Worm (Caenorhabditis elegans) whole organism, late embryonic: ENCODE measurements around the gene fip-7.
"Not testable (repeated sequence)": the region's sequence is repeated elsewhere in the genome, so short reads cannot be mapped to it uniquely, and the experiment has no call there.

ENCODE experiments used
- C38D4.7 ChIP-seq: fragments of 200-800 bp; sonication (Bioruptor generic); optimal IDR thresholded peaks from 2 replicates; lab custom pipeline; 2018; ENCODE audit warnings: mild to moderate bottlenecking, missing genetic modification characterization, moderate library complexity, missing compliant biosample characterization
- K02D7.2 ChIP-seq: sonication (generic microtip); optimal IDR thresholded peaks from 2 replicates; lab custom pipeline; 2017; ENCODE audit warnings: mild to moderate bottlenecking, missing genetic modification characterization, missing compliant biosample characterization
- K09A11.1 ChIP-seq: sonication (generic microtip); optimal IDR thresholded peaks from 2 replicates; lab custom pipeline; 2017; ENCODE audit warnings: antibody characterized with exemption, mild to moderate bottlenecking, missing genetic modification characterization, missing compliant biosample characterization; ENCODE audit not compliant: insufficient read depth
- T23F11.4 ChIP-seq: fragments of 200-800 bp; sonication (Bioruptor generic); optimal IDR thresholded peaks from 2 replicates; lab custom pipeline; 2018; ENCODE audit warnings: mild to moderate bottlenecking, missing genetic modification characterization, missing compliant biosample characterization
- Y22D7AL.16 ChIP-seq: sonication (generic microtip); optimal IDR thresholded peaks from 2 replicates; lab custom pipeline; 2016; ENCODE audit warnings: missing genetic modification characterization, missing compliant biosample characterization
- ahr-1 ChIP-seq: sonication (generic microtip); optimal IDR thresholded peaks from 2 replicates; lab custom pipeline; 2016; ENCODE audit warnings: missing genetic modification characterization, missing compliant biosample characterization
- ceh-14 ChIP-seq: sonication (generic microtip); optimal IDR thresholded peaks from 2 replicates; lab custom pipeline; 2016; ENCODE audit warnings: missing genotype, missing genetic modification characterization, missing compliant biosample characterization
- ceh-18 ChIP-seq: sonication (generic microtip); optimal IDR thresholded peaks from 2 replicates; lab custom pipeline; 2016; ENCODE audit warnings: missing genetic modification characterization, missing compliant biosample characterization
- ceh-2 ChIP-seq: sonication (generic microtip); optimal IDR thresholded peaks from 2 replicates; lab custom pipeline; 2016; ENCODE audit warnings: missing genotype, missing genetic modification characterization, missing compliant biosample characterization
- ceh-22 ChIP-seq: sonication (generic microtip); optimal IDR thresholded peaks from 2 replicates; lab custom pipeline; 2017; ENCODE audit warnings: missing biosample characterization, missing genetic modification characterization
- ceh-24 ChIP-seq: sonication (generic microtip); optimal IDR thresholded peaks from 2 replicates; lab custom pipeline; 2016; ENCODE audit warnings: mild to moderate bottlenecking, missing genetic modification characterization, missing compliant biosample characterization
- ceh-30 ChIP-seq: fragments of 150-350 bp; optimal IDR thresholded peaks from 2 replicates; lab custom pipeline; 2014; ENCODE audit warnings: missing biosample characterization, missing genetic modification characterization
- ceh-45 ChIP-seq: fragments of 200-800 bp; sonication (Bioruptor generic); IDR thresholded peaks from 2 replicates; pipeline ENCODE4 v1.3.6; 2022; ENCODE audit warnings: missing genetic modification reagents, missing genetic modification characterization, missing compliant biosample characterization
- ceh-48 ChIP-seq: sonication (generic microtip); optimal IDR thresholded peaks from 2 replicates; lab custom pipeline; 2016; ENCODE audit warnings: missing genetic modification characterization, inconsistent platforms, missing compliant biosample characterization
- ceh-9 ChIP-seq: sonication (generic microtip); optimal IDR thresholded peaks from 2 replicates; lab custom pipeline; 2016; ENCODE audit warnings: mild to moderate bottlenecking, missing genetic modification characterization, inconsistent platforms, missing compliant biosample characterization
- dmd-4 ChIP-seq: sonication (generic microtip); optimal IDR thresholded peaks from 2 replicates; lab custom pipeline; 2016; ENCODE audit warnings: borderline replicate concordance, missing genetic modification characterization, missing compliant biosample characterization
- dve-1 ChIP-seq: sonication (generic microtip); optimal IDR thresholded peaks from 2 replicates; lab custom pipeline; 2017; ENCODE audit warnings: antibody characterized with exemption, mild to moderate bottlenecking, missing genetic modification characterization, missing compliant biosample characterization
- ets-4 ChIP-seq: sonication (generic microtip); optimal IDR thresholded peaks from 2 replicates; lab custom pipeline; 2016; ENCODE audit warnings: missing genetic modification characterization, missing compliant biosample characterization
- fkh-6 ChIP-seq: sonication (generic microtip); optimal IDR thresholded peaks from 2 replicates; lab custom pipeline; 2016; ENCODE audit warnings: missing genetic modification characterization, missing compliant biosample characterization
- hlh-13 ChIP-seq: fragments of 200-800 bp; sonication (Bioruptor generic); optimal IDR thresholded peaks from 2 replicates; lab custom pipeline; 2018; ENCODE audit warnings: mild to moderate bottlenecking, missing genetic modification characterization, missing compliant biosample characterization
- hlh-15 ChIP-seq: sonication (generic microtip); optimal IDR thresholded peaks from 2 replicates; lab custom pipeline; 2016; ENCODE audit warnings: missing genetic modification characterization, missing compliant biosample characterization
- hlh-30 ChIP-seq: sonication (generic microtip); optimal IDR thresholded peaks from 2 replicates; lab custom pipeline; 2017; ENCODE audit warnings: antibody characterized with exemption, missing genetic modification characterization, missing compliant biosample characterization; ENCODE audit not compliant: insufficient read depth
- nhr-11 ChIP-seq: fragments of 150-350 bp; optimal IDR thresholded peaks from 2 replicates; lab custom pipeline; 2014; ENCODE audit warnings: missing biosample characterization, missing genetic modification characterization
- nhr-232 ChIP-seq: sonication (generic microtip); optimal IDR thresholded peaks from 2 replicates; lab custom pipeline; 2016; ENCODE audit warnings: missing genetic modification characterization, missing compliant biosample characterization
- odd-2 ChIP-seq: sonication (generic microtip); optimal IDR thresholded peaks from 2 replicates; lab custom pipeline; 2017; ENCODE audit warnings: antibody characterized with exemption, mild to moderate bottlenecking, missing genetic modification characterization, missing compliant biosample characterization
- pag-3 ChIP-seq: sonication (generic microtip); optimal IDR thresholded peaks from 2 replicates; lab custom pipeline; 2016; ENCODE audit warnings: missing compliant biosample characterization, missing genetic modification characterization, borderline replicate concordance
- pax-1 ChIP-seq: fragments of 150-350 bp; optimal IDR thresholded peaks from 2 replicates; lab custom pipeline; 2014; ENCODE audit warnings: missing biosample characterization, missing genetic modification characterization
- pha-2 ChIP-seq: sonication (generic microtip); optimal IDR thresholded peaks from 2 replicates; lab custom pipeline; 2017; ENCODE audit warnings: mild to moderate bottlenecking, missing genetic modification characterization, missing compliant biosample characterization
- pros-1 ChIP-seq: fragments of 150-350 bp; optimal IDR thresholded peaks from 2 replicates; lab custom pipeline; 2014; ENCODE audit warnings: missing biosample characterization, missing genetic modification reagents, missing genetic modification characterization
- sdc-2 ChIP-seq: sonication (generic microtip); optimal IDR thresholded peaks from 2 replicates; lab custom pipeline; 2016; ENCODE audit warnings: missing genotype, missing genetic modification characterization, missing compliant biosample characterization
- sox-4 ChIP-seq: sonication (generic microtip); optimal IDR thresholded peaks from 2 replicates; lab custom pipeline; 2017; ENCODE audit warnings: mild to moderate bottlenecking, missing genetic modification characterization, inconsistent platforms, missing compliant biosample characterization
- syd-9 ChIP-seq: sonication (generic microtip); optimal IDR thresholded peaks from 2 replicates; lab custom pipeline; 2016; ENCODE audit warnings: mild to moderate bottlenecking, missing genetic modification characterization, moderate library complexity, missing compliant biosample characterization
- tbx-7 ChIP-seq: sonication (generic microtip); optimal IDR thresholded peaks from 2 replicates; lab custom pipeline; 2016; ENCODE audit warnings: missing genotype, missing genetic modification characterization, missing compliant biosample characterization
- ttx-3 ChIP-seq: sonication (generic microtip); optimal IDR thresholded peaks from 2 replicates; lab custom pipeline; 2016; ENCODE audit warnings: missing genetic modification reagents, missing genetic modification characterization, missing compliant biosample characterization

The fip-7 gene

DNA sequence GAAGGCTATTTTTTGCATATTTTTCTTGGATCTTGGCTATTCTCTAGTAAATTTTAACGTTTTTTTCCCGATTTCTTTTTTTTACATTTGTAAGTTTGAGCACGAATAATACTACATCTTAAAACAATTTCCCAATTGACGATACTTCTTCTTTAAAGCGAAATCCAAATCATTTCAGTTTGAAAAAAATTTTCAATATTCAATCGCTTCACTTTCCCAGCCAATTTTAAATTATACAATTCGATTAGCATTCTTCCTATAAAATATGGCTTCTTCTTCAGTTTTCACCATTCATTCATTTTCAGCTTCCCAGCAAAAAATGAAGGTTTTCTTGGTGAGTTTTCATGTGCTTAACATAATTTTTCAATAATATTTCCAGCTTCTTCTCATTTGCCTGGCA, at the start of gene fip-7:
Gene fip-7 (plus strand): TSS at position 301 of the 400 bp plus-strand sequence.
- not testable (repeated sequence) for TF ChIP-seq hlh-30, ttx-3, pros-1 (tag; lab: Kevin White, UChicago)

DNA sequence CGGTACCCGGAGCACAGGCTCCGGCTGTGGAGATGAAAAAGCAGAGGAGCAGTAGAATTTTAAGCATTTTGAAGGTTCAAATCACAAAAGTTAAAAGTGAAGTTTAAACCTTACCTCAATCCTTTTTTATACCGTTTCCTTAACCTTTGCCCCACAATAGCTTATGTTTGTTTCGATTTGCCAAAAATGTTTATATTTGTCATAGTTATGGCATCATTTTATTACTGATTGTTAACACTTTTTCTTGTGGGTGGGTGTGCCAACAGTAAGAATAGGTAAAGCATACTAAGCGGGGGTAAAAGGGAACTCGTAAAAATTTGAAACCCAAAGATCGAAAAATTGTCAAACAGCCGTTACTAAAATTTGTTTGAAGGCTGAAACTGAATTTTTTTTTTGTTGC, 47.6 kb upstream of the fip-7 start, which contains the start of gene Y51H4A.8:
Gene Y51H4A.8 (minus strand): TSS at position 101 of the 400 bp plus-strand sequence.
- TF ChIP-seq dve-1 (tag; lab: Kevin White, UChicago) (no peak), C38D4.7 (GFP tag; lab: Kevin White, UChicago) (no peak), pag-3 (no peak), hlh-15 (tag; lab: Kevin White, UChicago) (no peak), odd-2 (tag; lab: Kevin White, UChicago) (no peak), K02D7.2 (tag; lab: Kevin White, UChicago) (no peak), ahr-1 (tag; lab: Kevin White, UChicago) (no peak), Y22D7AL.16 (tag; lab: Kevin White, UChicago) (no peak), T23F11.4 (GFP tag; lab: Kevin White, UChicago) (no peak), sox-4 (tag; lab: Kevin White, UChicago) (no peak), ceh-2 (no peak), syd-9 (tag; lab: Kevin White, UChicago) (no peak), ceh-18 (tag; lab: Kevin White, UChicago) (no peak), dmd-4 (no peak), K09A11.1 (tag; lab: Kevin White, UChicago) (no peak), ceh-30 (tag; lab: Kevin White, UChicago) (no peak), hlh-13 (GFP tag; lab: Kevin White, UChicago) (no peak), nhr-232 (tag; lab: Kevin White, UChicago) (no peak), pha-2 (tag; lab: Kevin White, UChicago) (no peak), fkh-6 (no peak)

ce11 chrIV:16601599-16601998, 24.4 kb upstream of the fip-7 start:
- no peak for TF ChIP-seq ets-4 (tag; lab: Kevin White, UChicago)
- no peak for TF ChIP-seq ceh-22 (tag; lab: Kevin White, UChicago)
- no peak for TF ChIP-seq sdc-2 (tag; lab: Kevin White, UChicago)
- TF ChIP-seq ceh-45 (GFP tag; lab: Robert Waterston, UW), result no peak
- no peak for TF ChIP-seq nhr-232 (tag; lab: Kevin White, UChicago)
- no peak for TF ChIP-seq nhr-11 (tag; lab: Kevin White, UChicago)
- TF ChIP-seq ceh-14, result no peak

ce11 chrIV:16602676-16603075, 23.3 kb upstream of the fip-7 start, which contains the start of gene col-137:
Gene col-137 (minus strand): TSS chrIV:16602776.
- no peak for TF ChIP-seq ahr-1 (tag; lab: Kevin White, UChicago)
- no peak for TF ChIP-seq ceh-9
- TF ChIP-seq ceh-2, result no peak
- TF ChIP-seq pax-1 (tag; lab: Kevin White, UChicago), result no peak
- TF ChIP-seq tbx-7 (tag; lab: Kevin White, UChicago), result no peak
- no peak for TF ChIP-seq ceh-48 (tag; lab: Kevin White, UChicago)
- TF ChIP-seq C38D4.7 (GFP tag; lab: Kevin White, UChicago), result no peak
- no peak for TF ChIP-seq ceh-24

DNA sequence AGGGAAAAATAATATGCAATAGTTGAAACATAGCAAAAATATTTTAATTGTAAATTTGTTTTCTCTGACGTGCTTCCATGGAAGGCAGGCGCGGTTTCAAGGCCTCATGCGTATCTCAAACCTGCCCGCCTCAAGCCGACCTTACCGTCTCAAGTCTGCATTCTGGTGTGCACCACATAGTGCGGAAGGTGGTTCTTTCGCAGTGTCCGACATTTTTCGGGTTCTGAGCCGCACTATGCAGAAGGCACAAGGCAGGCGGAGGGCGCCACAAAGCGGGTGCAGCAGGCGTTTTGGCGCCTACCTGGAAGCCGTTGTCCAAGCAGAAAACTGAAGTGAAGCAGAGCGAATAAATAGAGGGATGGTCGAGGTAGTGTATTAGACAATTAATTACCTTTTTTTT, 3.5 kb upstream of the fip-7 start:
- TF ChIP-seq nhr-11 (tag; lab: Kevin White, UChicago) (no peak), ceh-22 (tag; lab: Kevin White, UChicago) (no peak), ttx-3 (tag; lab: Kevin White, UChicago) (no peak)
